Worm (Caenorhabditis elegans): ENCODE results near the gene R09D1.12.

R09D1.12 gene

DNA sequence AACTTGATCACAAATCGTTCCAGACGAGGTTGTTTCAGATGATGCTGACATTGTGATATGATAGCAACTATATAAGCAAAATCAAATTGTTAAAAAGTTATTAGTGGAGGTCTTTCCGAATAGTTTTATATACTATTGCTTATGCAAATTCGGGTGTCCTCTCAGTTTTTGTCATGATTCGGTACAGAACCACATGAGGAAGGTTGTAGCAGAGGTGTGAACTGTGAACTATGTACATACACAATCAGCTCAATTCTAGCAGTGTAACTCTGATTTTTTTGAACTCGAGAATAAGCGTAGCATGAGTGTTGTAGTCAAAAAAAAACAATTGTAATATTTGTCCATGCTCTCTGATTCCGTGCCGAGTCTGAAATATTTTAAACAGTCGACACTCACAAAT, 49.0 kb downstream of the R09D1.12 start, which contains the start of gene Y51B9A.6:
Gene Y51B9A.6 (minus strand): TSS at position 101 of the 400 bp plus-strand sequence.
- TF ChIP-seq nhr-23 (tag; optimal IDR thresholded peaks at IDR 0.05) (no peak), dmd-4 (tag; optimal IDR thresholded peaks at IDR 0.05) (no peak), sma-9 (GFP tag; optimal IDR thresholded peaks at IDR 0.05) (no peak), sma-9 (tag; optimal IDR thresholded peaks at IDR 0.05) (no peak), nhr-129 (tag; optimal IDR thresholded peaks at IDR 0.05) (no peak), zag-1 (tag; optimal IDR thresholded peaks at IDR 0.05) (no peak), mbf-1 (tag; optimal IDR thresholded peaks at IDR 0.05) (no peak), ZK546.5 (tag; optimal IDR thresholded peaks at IDR 0.05) (no peak), snpc-4 (tag; optimal IDR thresholded peaks at IDR 0.05) (no peak), peb-1 (tag; optimal IDR thresholded peaks at IDR 0.05) (no peak), lin-11 (tag; optimal IDR thresholded peaks at IDR 0.05) (no peak), gmeb-1 (tag; optimal IDR thresholded peaks at IDR 0.05) (no peak), ztf-1 (GFP tag; conservative IDR thresholded peaks at IDR 0.05) (no peak), nhr-237 (tag; optimal IDR thresholded peaks at IDR 0.05) (no peak), sem-4 (tag; optimal IDR thresholded peaks at IDR 0.05) (no peak), C34F6.9 (tag; optimal IDR thresholded peaks at IDR 0.05) (no peak), lsy-2 (tag; optimal IDR thresholded peaks at IDR 0.05) (no peak), lin-13 (GFP tag; optimal IDR thresholded peaks at IDR 0.05) (no peak), mab-5 (tag; optimal IDR thresholded peaks at IDR 0.05) (no peak), ztf-4 (tag; optimal IDR thresholded peaks at IDR 0.05) (no peak)

All from whole organism, L2 larva.